Fruit fly (Drosophila melanogaster) whole organism, embryonic: ENCODE data around the gene CG45218.

Experiments used
- Antp ChIP-seq: fragments of 200-800 bp; sonication (Bioruptor generic); optimal IDR thresholded peaks from 3 replicates; lab custom pipeline; 2016; ENCODE audit warnings: missing biosample characterization, missing genetic modification characterization
- CG10321 ChIP-seq: fragments of 200-800 bp; sonication (Bioruptor generic); IDR thresholded peaks from 2 replicates; pipeline ENCODE4 v1.3.6; 2022; ENCODE audit warnings: missing biosample characterization, missing genetic modification characterization
- CG10366 ChIP-seq: fragments of 200-800 bp; sonication (Bioruptor generic); IDR thresholded peaks from 2 replicates; pipeline ENCODE4 v1.3.6; 2022; ENCODE audit warnings: missing biosample characterization, missing genetic modification characterization
- CG10462 ChIP-seq: fragments of 200-800 bp; sonication (Bioruptor generic); optimal IDR thresholded peaks from 2 replicates; lab custom pipeline; 2016; ENCODE audit warnings: missing biosample characterization, missing genetic modification characterization
- CG10565 ChIP-seq: fragments of 200-800 bp; sonication (Bioruptor generic); optimal IDR thresholded peaks from 3 replicates; lab custom pipeline; 2016; ENCODE audit warnings: missing biosample characterization, mild to moderate bottlenecking, missing genetic modification characterization
- CG13296 ChIP-seq: fragments of 200-800 bp; sonication (Bioruptor generic); optimal IDR thresholded peaks from 3 replicates; lab custom pipeline; 2018; ENCODE audit warnings: missing biosample characterization, mild to moderate bottlenecking, missing genetic modification characterization
- CG14014 ChIP-seq: fragments of 200-800 bp; sonication (Bioruptor generic); IDR thresholded peaks from 2 replicates; pipeline ENCODE4 v1.3.6; 2022; ENCODE audit warnings: missing biosample characterization, missing genetic modification characterization
- CG1603 ChIP-seq: fragments of 200-800 bp; sonication (Bioruptor generic); optimal IDR thresholded peaks from 2 replicates; lab custom pipeline; 2019; ENCODE audit warnings: missing biosample characterization, mild to moderate bottlenecking, missing genetic modification characterization, moderate library complexity
- CG16863 ChIP-seq: fragments of 200-800 bp; sonication (Bioruptor generic); optimal IDR thresholded peaks from 3 replicates; lab custom pipeline; 2016; ENCODE audit warnings: missing biosample characterization, missing genetic modification characterization
- CG17568 ChIP-seq: fragments of 200-800 bp; sonication (Bioruptor generic); optimal IDR thresholded peaks from 2 replicates; lab custom pipeline; 2018; ENCODE audit warnings: missing biosample characterization, mild to moderate bottlenecking, missing genetic modification characterization, moderate library complexity
- CG17612 ChIP-seq: fragments of 200-800 bp; sonication (Bioruptor generic); IDR thresholded peaks from 2 replicates; pipeline ENCODE4 v1.3.6; 2022; ENCODE audit warnings: missing biosample characterization, missing genetic modification characterization
- CG2889 ChIP-seq: fragments of 200-800 bp; sonication (Bioruptor generic); IDR thresholded peaks from 3 replicates; pipeline ENCODE4 v1.3.6; 2022; ENCODE audit warnings: missing biosample characterization, missing genetic modification characterization
- CG3065 ChIP-seq: fragments of 200-800 bp; sonication (Bioruptor generic); optimal IDR thresholded peaks from 2 replicates; lab custom pipeline; 2016; ENCODE audit warnings: missing biosample characterization, missing genetic modification characterization
- CG31441 ChIP-seq: fragments of 200-800 bp; sonication (Bioruptor generic); IDR thresholded peaks from 2 replicates; pipeline ENCODE4 v1.3.6; 2022; ENCODE audit warnings: missing biosample characterization, missing genetic modification characterization
- CG33213 ChIP-seq: fragments of 200-800 bp; sonication (Bioruptor generic); optimal IDR thresholded peaks from 3 replicates; lab custom pipeline; 2016; ENCODE audit warnings: missing biosample characterization, missing genetic modification characterization
- CG3847 ChIP-seq: fragments of 200-800 bp; sonication (Bioruptor generic); IDR thresholded peaks from 2 replicates; pipeline ENCODE4 v1.3.6; 2022; ENCODE audit warnings: missing biosample characterization, missing genetic modification characterization
- CG4424 ChIP-seq: fragments of 200-800 bp; sonication (Bioruptor generic); optimal IDR thresholded peaks from 3 replicates; lab custom pipeline; 2016; ENCODE audit warnings: missing biosample characterization, missing genetic modification characterization
- CG6654 ChIP-seq: fragments of 200-800 bp; sonication (Bioruptor generic); optimal IDR thresholded peaks from 2 replicates; lab custom pipeline; 2017; ENCODE audit warnings: missing biosample characterization, mild to moderate bottlenecking, missing genetic modification characterization
- CG6689 ChIP-seq: fragments of 200-800 bp; sonication (Bioruptor generic); IDR thresholded peaks from 2 replicates; pipeline ENCODE4 v1.3.6; 2022; ENCODE audit warnings: missing biosample characterization, missing genetic modification characterization
- CG8089 ChIP-seq: fragments of 200-800 bp; sonication (Bioruptor generic); optimal IDR thresholded peaks from 3 replicates; lab custom pipeline; 2016; ENCODE audit warnings: missing biosample characterization, missing genetic modification characterization
- CG8359 ChIP-seq: fragments of 200-800 bp; sonication (Bioruptor generic); optimal IDR thresholded peaks from 2 replicates; lab custom pipeline; 2017; ENCODE audit warnings: missing biosample characterization, mild to moderate bottlenecking, missing genetic modification characterization, borderline replicate concordance
- CG9609 ChIP-seq: fragments of 200-800 bp; sonication (Bioruptor generic); optimal IDR thresholded peaks from 3 replicates; lab custom pipeline; 2016; ENCODE audit warnings: missing biosample characterization, missing genetic modification characterization
- CG9932 ChIP-seq: fragments of 200-800 bp; sonication (Bioruptor generic); IDR thresholded peaks from 2 replicates; pipeline ENCODE4 v1.3.6; 2022; ENCODE audit warnings: missing biosample characterization, missing genetic modification characterization
- E2f2 ChIP-seq: fragments of 200-800 bp; sonication (Bioruptor generic); IDR thresholded peaks from 2 replicates; pipeline ENCODE4 v1.3.6; 2022; ENCODE audit warnings: missing biosample characterization, missing genetic modification characterization
- Eip74EF ChIP-seq, 2 experiments: fragments of 200-800 bp in 1 of 2; fragments of >200 bp in 1 of 2; sonication (Bioruptor generic) in 1 of 2; optimal IDR thresholded peaks; 2 replicates each; lab custom pipeline; 2017 to 2019; ENCODE audit warnings: missing biosample characterization in 2 of 2, missing genetic modification characterization in 2 of 2, mild to moderate bottlenecking in 1 of 2, moderate library complexity in 1 of 2
- HLH54F ChIP-seq: fragments of 200-800 bp; sonication (Bioruptor generic); optimal IDR thresholded peaks from 3 replicates; lab custom pipeline; 2016; ENCODE audit warnings: missing biosample characterization, missing genetic modification characterization
- HLHmδ ChIP-seq: fragments of 200-800 bp; sonication (Bioruptor generic); optimal IDR thresholded peaks from 2 replicates; lab custom pipeline; 2018; ENCODE audit warnings: missing biosample characterization, mild to moderate bottlenecking, missing genetic modification characterization, moderate library complexity
- Oaz ChIP-seq: fragments of 200-800 bp; sonication (Bioruptor generic); IDR thresholded peaks from 2 replicates; pipeline ENCODE4 v1.3.6; 2022; ENCODE audit warnings: missing biosample characterization, missing genetic modification characterization
- Spps ChIP-seq: fragments of 200-800 bp; sonication (Bioruptor generic); optimal IDR thresholded peaks from 2 replicates; lab custom pipeline; 2018; ENCODE audit warnings: missing biosample characterization, mild to moderate bottlenecking, missing genetic modification characterization
- Xrp1 ChIP-seq: fragments of 200-800 bp; sonication (Bioruptor generic); IDR thresholded peaks from 2 replicates; pipeline ENCODE4 v1.3.6; 2022; ENCODE audit warnings: missing biosample characterization, missing genetic modification characterization
- ac ChIP-seq: fragments of 200-800 bp; sonication (Bioruptor generic); optimal IDR thresholded peaks from 3 replicates; lab custom pipeline; 2017; ENCODE audit warnings: missing biosample characterization, mild to moderate bottlenecking, missing genetic modification characterization
- al ChIP-seq: fragments of 200-800 bp; sonication (Bioruptor generic); IDR thresholded peaks from 2 replicates; pipeline ENCODE4 v1.3.6; 2022; ENCODE audit warnings: missing biosample characterization, missing genetic modification characterization
- ato ChIP-seq: fragments of 200-800 bp; sonication (Bioruptor generic); IDR thresholded peaks from 2 replicates; pipeline ENCODE4 v1.3.6; 2022; ENCODE audit warnings: missing biosample characterization, missing genetic modification characterization; ENCODE audit not compliant: partially characterized antibody
- bigmax ChIP-seq: fragments of 200-800 bp; sonication (Bioruptor generic); optimal IDR thresholded peaks from 2 replicates; lab custom pipeline; 2018; ENCODE audit warnings: missing biosample characterization, mild to moderate bottlenecking, missing genetic modification characterization
- cas ChIP-seq: fragments of 200-800 bp; sonication (Bioruptor generic); IDR thresholded peaks from 2 replicates; pipeline ENCODE4 v1.3.6; 2022; ENCODE audit warnings: missing biosample characterization, missing genetic modification characterization
- crc ChIP-seq: fragments of 200-800 bp; sonication (Bioruptor generic); optimal IDR thresholded peaks from 2 replicates; lab custom pipeline; 2016; ENCODE audit warnings: missing biosample characterization, missing genetic modification characterization
- dpn ChIP-seq, 2 experiments: fragments of 200-800 bp; sonication (Bioruptor generic); optimal IDR thresholded peaks; 3 replicates each; lab custom pipeline; 2016; ENCODE audit warnings: missing biosample characterization in 2 of 2, missing genetic modification characterization in 2 of 2
- eve ChIP-seq, 2 experiments: fragments of >200 bp; optimal IDR thresholded peaks; 2 replicates each; lab custom pipeline; 2017; ENCODE audit warnings: missing biosample characterization in 2 of 2, missing genetic modification characterization in 2 of 2
- fd102C ChIP-seq: fragments of 200-800 bp; sonication (Bioruptor generic); optimal IDR thresholded peaks from 2 replicates; lab custom pipeline; 2018; ENCODE audit warnings: missing biosample characterization, mild to moderate bottlenecking, missing genetic modification characterization, moderate library complexity
- gfzf ChIP-seq: fragments of 200-800 bp; sonication (Bioruptor generic); optimal IDR thresholded peaks from 2 replicates; lab custom pipeline; 2016; ENCODE audit warnings: missing biosample characterization, mild to moderate bottlenecking, missing genetic modification characterization, moderate library complexity
- ind ChIP-seq: fragments of 200-800 bp; sonication (Bioruptor generic); optimal IDR thresholded peaks from 3 replicates; lab custom pipeline; 2016; ENCODE audit warnings: missing biosample characterization, missing genetic modification characterization
- knrl ChIP-seq: fragments of 200-800 bp; sonication (Bioruptor generic); IDR thresholded peaks from 3 replicates; pipeline ENCODE4 v1.3.6; 2022; ENCODE audit warnings: missing biosample characterization, missing genetic modification characterization; ENCODE audit not compliant: partially characterized antibody
- psq ChIP-seq: fragments of 200-800 bp; sonication (Bioruptor generic); optimal IDR thresholded peaks from 2 replicates; lab custom pipeline; 2017; ENCODE audit warnings: missing biosample characterization, missing genetic modification characterization
- shn ChIP-seq: fragments of 200-800 bp; sonication (Bioruptor generic); optimal IDR thresholded peaks from 3 replicates; lab custom pipeline; 2016; ENCODE audit warnings: missing biosample characterization, missing genetic modification characterization
- sna ChIP-seq: fragments of 200-800 bp; sonication (Bioruptor generic); IDR thresholded peaks from 2 replicates; pipeline ENCODE4 v1.3.6; 2022; ENCODE audit warnings: missing biosample characterization, missing genetic modification characterization; ENCODE audit not compliant: partially characterized antibody
- tx ChIP-seq: fragments of 200-800 bp; sonication (Bioruptor generic); optimal IDR thresholded peaks from 2 replicates; lab custom pipeline; 2016; ENCODE audit warnings: missing biosample characterization, missing genetic modification characterization
- unc-4 ChIP-seq: fragments of 200-800 bp; sonication (Bioruptor generic); IDR thresholded peaks from 2 replicates; pipeline ENCODE4 v1.3.6; 2022; ENCODE audit warnings: missing biosample characterization, missing genetic modification characterization; ENCODE audit not compliant: partially characterized antibody
- vvl ChIP-seq: fragments of 200-800 bp; sonication (Bioruptor generic); IDR thresholded peaks from 2 replicates; pipeline ENCODE4 v1.3.6; 2022; ENCODE audit warnings: missing biosample characterization, missing genetic modification characterization
- wek ChIP-seq: fragments of 200-800 bp; sonication (Bioruptor generic); optimal IDR thresholded peaks from 3 replicates; lab custom pipeline; 2018; ENCODE audit warnings: missing biosample characterization, mild to moderate bottlenecking, missing genetic modification characterization, moderate library complexity
- zen ChIP-seq: fragments of 200-800 bp; sonication (Bioruptor generic); optimal IDR thresholded peaks from 3 replicates; lab custom pipeline; 2018; ENCODE audit warnings: missing biosample characterization, mild to moderate bottlenecking, missing genetic modification characterization, moderate library complexity

CG45218 gene

DNA sequence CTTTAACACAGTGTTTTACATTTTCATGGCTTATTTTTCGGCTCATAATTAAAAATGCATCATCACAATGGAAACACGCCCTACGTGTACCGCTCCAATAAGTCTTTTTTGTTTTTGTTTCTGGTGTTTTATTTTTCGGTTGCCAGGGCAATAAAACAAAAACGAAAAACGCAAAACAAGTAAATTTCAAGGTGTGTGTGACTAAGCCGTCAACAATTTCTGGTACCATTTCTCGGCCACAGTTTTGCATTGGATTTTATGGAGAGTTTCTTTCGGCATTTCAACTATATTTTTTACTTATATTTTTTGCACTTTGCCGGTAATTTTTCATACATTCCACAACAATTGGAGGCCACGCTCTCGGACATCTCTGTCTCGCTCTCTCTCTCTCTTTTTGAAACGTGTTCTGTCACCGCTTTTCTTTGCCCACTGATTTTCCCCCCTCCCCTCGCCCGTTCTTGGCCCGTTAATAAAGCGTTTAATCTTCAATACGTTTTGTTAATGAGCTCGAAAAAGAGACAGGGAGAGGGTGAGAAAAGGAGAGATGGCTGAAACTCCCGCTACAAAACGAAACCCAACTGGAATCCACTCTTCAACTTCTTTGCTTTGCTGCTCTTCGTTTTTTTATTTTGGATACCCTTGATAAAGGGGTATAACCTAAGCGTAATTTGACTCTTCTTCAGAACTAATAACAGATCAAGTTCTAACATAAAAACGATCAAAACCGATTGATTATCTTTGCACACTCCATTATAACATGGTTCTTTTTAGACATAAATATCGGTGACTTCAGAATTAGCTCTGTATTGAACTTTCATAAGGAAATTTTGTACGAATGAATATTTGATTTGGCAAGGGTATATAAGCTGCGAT lies 2.6 kb upstream of the CG45218 start (continued):
- TF ChIP-seq dpn (GFP tag; optimal IDR thresholded peaks at IDR 0.05; lab: Kevin White, UChicago) = peak in 1 of 2 experiments; percentile 1
- peak; percentile 12 for TF ChIP-seq ind (GFP tag; lab: Kevin White, UChicago)
- TF ChIP-seq eve (GFP tag; optimal IDR thresholded peaks at IDR 0.05; lab: Kevin White, UChicago) = peak in 1 of 2 experiments; percentile 68
- no peak for TF ChIP-seq CG9932 (GFP tag; lab: Robert Waterston, UW)
- no peak for TF ChIP-seq tx
- no peak for TF ChIP-seq shn (GFP tag; lab: Kevin White, UChicago)
- no peak for TF ChIP-seq ato (GFP tag; lab: Robert Waterston, UW)
- no peak for TF ChIP-seq CG31441 (GFP tag; lab: Robert Waterston, UW)
- no peak for TF ChIP-seq zen (tag; lab: Kevin White, UChicago)
- TF ChIP-seq CG9609 = no peak
- TF ChIP-seq CG10565 (GFP tag; lab: Kevin White, UChicago) = no peak
- TF ChIP-seq ac (GFP tag; lab: Kevin White, UChicago) = no peak
- no peak for TF ChIP-seq CG16863 (GFP tag; lab: Kevin White, UChicago)
- peak; percentile 11 for TF ChIP-seq crc (GFP tag; lab: Kevin White, UChicago)
- TF ChIP-seq CG3065 (GFP tag; lab: Kevin White, UChicago) = no peak
- TF ChIP-seq CG1603 (tag; lab: Kevin White, UChicago) = no peak
- no peak for TF ChIP-seq vvl
- TF ChIP-seq psq (GFP tag; lab: Kevin White, UChicago) = peak; percentile 51
- no peak for TF ChIP-seq Xrp1 (GFP tag; lab: Robert Waterston, UW)
- TF ChIP-seq knrl (GFP tag; lab: Robert Waterston, UW) = no peak
- TF ChIP-seq CG10321 (GFP tag; lab: Robert Waterston, UW) = no peak
- TF ChIP-seq CG3847 = no peak
- no peak for TF ChIP-seq CG8089 (GFP tag; lab: Kevin White, UChicago)
- no peak for TF ChIP-seq CG6689 (GFP tag; lab: Robert Waterston, UW)
- no peak for TF ChIP-seq CG33213 (GFP tag; lab: Kevin White, UChicago)
- no peak for TF ChIP-seq Spps (tag; lab: Kevin White, UChicago)
- no peak for TF ChIP-seq E2f2 (GFP tag; lab: Robert Waterston, UW)
- no peak for TF ChIP-seq fd102C (GFP tag; lab: Kevin White, UChicago)
- no peak for TF ChIP-seq Antp
- no peak for TF ChIP-seq sna (GFP tag; lab: Robert Waterston, UW)
- no peak for TF ChIP-seq CG8359 (GFP tag; lab: Kevin White, UChicago)
- TF ChIP-seq gfzf (GFP tag; lab: Kevin White, UChicago) = no peak
- TF ChIP-seq CG10462 (GFP tag; lab: Kevin White, UChicago) = no peak
- TF ChIP-seq Eip74EF (GFP tag; optimal IDR thresholded peaks at IDR 0.05; lab: Kevin White, UChicago) = peak in 1 of 2 experiments; percentile 25
- TF ChIP-seq CG10366 = no peak
- TF ChIP-seq Oaz (GFP tag; lab: Robert Waterston, UW) = no peak
- no peak for TF ChIP-seq HLHmδ (GFP tag; lab: Kevin White, UChicago)
- TF ChIP-seq CG4424 (GFP tag; lab: Kevin White, UChicago) = peak; percentile 11
- TF ChIP-seq CG2889 (GFP tag; lab: Robert Waterston, UW) = no peak
- no peak for TF ChIP-seq cas
- TF ChIP-seq HLH54F = no peak
- TF ChIP-seq al (GFP tag; lab: Robert Waterston, UW) = no peak
- TF ChIP-seq wek = no peak
- TF ChIP-seq CG6654 (GFP tag; lab: Kevin White, UChicago) = no peak
- no peak for TF ChIP-seq bigmax (GFP tag; lab: Kevin White, UChicago)
- TF ChIP-seq CG17612 (GFP tag; lab: Robert Waterston, UW) = no peak
- TF ChIP-seq CG13296 (GFP tag; lab: Kevin White, UChicago) = no peak
- TF ChIP-seq CG14014 (GFP tag; lab: Robert Waterston, UW) = no peak
- no peak for TF ChIP-seq unc-4 (GFP tag; lab: Robert Waterston, UW)
- TF ChIP-seq CG17568 (GFP tag; lab: Kevin White, UChicago) = no peak
